Worm (Caenorhabditis elegans) whole organism, L1 larva: Measurements from ENCODE around the gene ceh-13.
A peak's percentile ranks its signal among the peaks of the same experiment; 100 is the strongest.
"Not testable (repeated sequence)": the region's sequence is repeated elsewhere in the genome, so short reads cannot be mapped to it uniquely, and the experiment has no call there.

Source experiments
- blmp-1 ChIP-seq: fragments of 150-350 bp; optimal IDR thresholded peaks from 2 replicates; lab custom pipeline; 2014; ENCODE audit warnings: missing biosample characterization, missing genetic modification characterization
- ceh-90 ChIP-seq: sonication (generic microtip); optimal IDR thresholded peaks from 2 replicates; lab custom pipeline; 2016; ENCODE audit warnings: missing genetic modification characterization, missing compliant biosample characterization
- efl-1 ChIP-seq, 4 experiments: fragments of 150-350 bp; optimal IDR thresholded peaks in 3 of 4; peaks in 1 of 4; 1 replicate in 1 of 4; 2 replicates in 3 of 4; lab custom pipeline; 2014; ENCODE audit warnings: missing biosample characterization in 2 of 4, missing genetic modification characterization in 2 of 4, missing genetic modification reagents in 2 of 4
- nhr-11 ChIP-seq: fragments of 150-350 bp; optimal IDR thresholded peaks from 2 replicates; lab custom pipeline; 2014; ENCODE audit warnings: missing biosample characterization, missing genetic modification characterization
- nhr-85 ChIP-seq: sonication (generic microtip); peaks from one replicate; lab custom pipeline; 2016; ENCODE audit warnings: missing genetic modification characterization, inconsistent platforms, missing compliant biosample characterization
- sup-37 ChIP-seq: fragments of 200-800 bp; sonication (Bioruptor generic); optimal IDR thresholded peaks from 2 replicates; lab custom pipeline; 2018; ENCODE audit warnings: mild to moderate bottlenecking, missing genetic modification characterization, missing compliant biosample characterization
- tbx-2 ChIP-seq: sonication (generic microtip); optimal IDR thresholded peaks from 2 replicates; lab custom pipeline; 2016; ENCODE audit warnings: missing genetic modification characterization, missing compliant biosample characterization

ceh-13 gene

ce11 chrIII:7593285-7593928, 37.9 kb downstream of the ceh-13 start, which contains the start of gene R13A5.11:
Gene R13A5.11 (minus strand): TSS chrIII:7593335.
- TF ChIP-seq sup-37 (GFP tag; lab: Kevin White, UChicago), result no peak
- TF ChIP-seq blmp-1, result no peak
- TF ChIP-seq nhr-11, result no peak
- TF ChIP-seq efl-1 (optimal IDR thresholded peaks at IDR 0.05; lab: Kevin White, UChicago), result no peak
- peak in 1 of 2 experiments; percentile 29 for TF ChIP-seq efl-1 (GFP tag; optimal IDR thresholded peaks at IDR 0.05 in 1 of 2; lab: Kevin White, UChicago)
- TF ChIP-seq, all 84 proteins: peak for 1

- not testable (repeated sequence) for TF ChIP-seq tbx-2, ceh-90, nhr-85 (tag; lab: Kevin White, UChicago)
Measured at ce11 chrIII:7594482-7594881, 39.0 kb downstream of the ceh-13 start, which contains the start of gene Y80D4G.2. Gene Y80D4G.2 (minus strand): TSS chrIII:7594582.
